Worm (Caenorhabditis elegans) whole organism, L2 larva: ENCODE data around the gene frm-10.

Source experiments
- aly-2 ChIP-seq: fragments of 150-350 bp; optimal IDR thresholded peaks from 2 replicates; lab custom pipeline; 2014; ENCODE audit warnings: missing biosample characterization, missing genetic modification characterization
- blmp-1 ChIP-seq: sonication (generic microtip); optimal IDR thresholded peaks from 2 replicates; lab custom pipeline; 2017; ENCODE audit warnings: missing genetic modification characterization, mild to moderate bottlenecking, missing compliant biosample characterization, antibody characterized with exemption, moderate library complexity; ENCODE audit not compliant: insufficient read depth
- dmd-4 ChIP-seq: sonication (generic microtip); optimal IDR thresholded peaks from 2 replicates; lab custom pipeline; 2017; ENCODE audit warnings: missing biosample characterization, missing genetic modification characterization
- elt-1 ChIP-seq: fragments of 150-350 bp; optimal IDR thresholded peaks from 2 replicates; lab custom pipeline; 2014; ENCODE audit warnings: missing biosample characterization, missing genetic modification characterization
- gmeb-1 ChIP-seq: fragments of 150-350 bp; optimal IDR thresholded peaks from 2 replicates; lab custom pipeline; 2014; ENCODE audit warnings: missing biosample characterization, missing genetic modification characterization
- nhr-10 ChIP-seq: sonication (generic microtip); optimal IDR thresholded peaks from 2 replicates; lab custom pipeline; 2017; ENCODE audit warnings: missing biosample characterization, missing genetic modification characterization
- nhr-25 ChIP-seq: fragments of 150-350 bp; sonication (generic microtip); optimal IDR thresholded peaks from 3 replicates; lab custom pipeline; 2014; ENCODE audit warnings: missing biosample characterization, missing genetic modification characterization
- peb-1 ChIP-seq: fragments of 150-350 bp; optimal IDR thresholded peaks from 2 replicates; lab custom pipeline; 2014; ENCODE audit warnings: missing biosample characterization, missing genetic modification characterization
- skn-1 ChIP-seq: sonication (generic microtip); optimal IDR thresholded peaks from 2 replicates; lab custom pipeline; 2017; ENCODE audit warnings: missing biosample characterization, missing genetic modification characterization
- snpc-4 ChIP-seq: fragments of 150-350 bp; optimal IDR thresholded peaks from 2 replicates; lab custom pipeline; 2014; ENCODE audit warnings: missing biosample characterization, missing genetic modification characterization
- unc-62 ChIP-seq: fragments of 150-350 bp; optimal IDR thresholded peaks from 2 replicates; lab custom pipeline; 2014; ENCODE audit warnings: missing biosample characterization, missing genetic modification reagents, missing genetic modification characterization
- ztf-4 ChIP-seq: fragments of 150-350 bp; optimal IDR thresholded peaks from 2 replicates; lab custom pipeline; 2014; ENCODE audit warnings: missing biosample characterization, missing genetic modification characterization

- TF ChIP-seq blmp-1 (no peak), ztf-4 (tag; lab: Kevin White, UChicago) (no peak), aly-2 (tag; lab: Kevin White, UChicago) (no peak), skn-1 (no peak), unc-62 (GFP tag; lab: Kevin White, UChicago) (no peak), nhr-10 (tag; lab: Kevin White, UChicago) (no peak), dmd-4 (tag; lab: Kevin White, UChicago) (no peak), nhr-25 (tag; lab: Kevin White, UChicago) (no peak), elt-1 (tag; lab: Kevin White, UChicago) (no peak), peb-1 (tag; lab: Kevin White, UChicago) (no peak), gmeb-1 (tag; lab: Kevin White, UChicago) (no peak), snpc-4 (tag; lab: Kevin White, UChicago) (no peak)
Observed at ce11 chrV:13457858-13458257, 5.1 kb upstream of the frm-10 start, which contains the start of gene F25H9.2.
